Worm (Caenorhabditis elegans) whole organism, L1 larva: ENCODE results near the gene Y62E10A.24.

ENCODE experiments used
- C04F5.9 ChIP-seq: sonication (generic microtip); optimal IDR thresholded peaks from 2 replicates; lab custom pipeline; 2016; ENCODE audit warnings: missing genetic modification characterization, missing compliant biosample characterization
- C16A3.4 ChIP-seq: fragments of 150-350 bp; optimal IDR thresholded peaks from 2 replicates; lab custom pipeline; 2014; ENCODE audit warnings: missing biosample characterization, missing genetic modification characterization
- C34B4.2 ChIP-seq: sonication (generic microtip); optimal IDR thresholded peaks from 2 replicates; lab custom pipeline; 2017; ENCODE audit warnings: mild to moderate bottlenecking, missing genetic modification characterization, missing compliant biosample characterization
- Y116A8C.19 ChIP-seq: sonication (generic microtip); optimal IDR thresholded peaks from 2 replicates; lab custom pipeline; 2016; ENCODE audit warnings: missing compliant biosample characterization, missing genetic modification characterization, borderline replicate concordance
- alr-1 ChIP-seq: fragments of 200-800 bp; sonication (Bioruptor generic); optimal IDR thresholded peaks from 2 replicates; lab custom pipeline; 2018; ENCODE audit warnings: borderline replicate concordance, mild to moderate bottlenecking, missing genetic modification characterization, missing compliant biosample characterization
- aly-2 ChIP-seq: fragments of 150-350 bp; optimal IDR thresholded peaks from 2 replicates; lab custom pipeline; 2014; ENCODE audit warnings: missing biosample characterization, missing genetic modification characterization
- blmp-1 ChIP-seq: fragments of 150-350 bp; optimal IDR thresholded peaks from 2 replicates; lab custom pipeline; 2014; ENCODE audit warnings: missing biosample characterization, missing genetic modification characterization
- ceh-63 ChIP-seq: fragments of 200-800 bp; sonication (Bioruptor generic); optimal IDR thresholded peaks from 2 replicates; lab custom pipeline; 2018; ENCODE audit warnings: mild to moderate bottlenecking, missing genetic modification characterization, missing compliant biosample characterization
- ceh-82 ChIP-seq, 3 experiments: fragments of 150-350 bp in 1 of 3; sonication (generic microtip) in 2 of 3; optimal IDR thresholded peaks; 2 replicates each; lab custom pipeline; 2014 to 2017; ENCODE audit warnings: missing biosample characterization in 3 of 3, missing genetic modification characterization in 3 of 3
- ceh-88 ChIP-seq: fragments of 200-800 bp; sonication (Bioruptor generic); IDR thresholded peaks from 2 replicates; pipeline ENCODE4 v1.3.6; 2022; ENCODE audit warnings: missing genetic modification characterization, missing compliant biosample characterization
- dpl-1 ChIP-seq, 3 experiments: fragments of 150-350 bp in 2 of 3; sonication (generic microtip) in 1 of 3; optimal IDR thresholded peaks; 2 replicates each; lab custom pipeline; 2014 to 2017; ENCODE audit warnings: missing biosample characterization in 3 of 3, missing genetic modification characterization in 3 of 3, missing genetic modification reagents in 3 of 3
- efl-1 ChIP-seq, 4 experiments: fragments of 150-350 bp; optimal IDR thresholded peaks in 3 of 4; peaks in 1 of 4; 1 replicate in 1 of 4; 2 replicates in 3 of 4; lab custom pipeline; 2014; ENCODE audit warnings: missing biosample characterization in 2 of 4, missing genetic modification characterization in 2 of 4, missing genetic modification reagents in 2 of 4
- efl-3 ChIP-seq: fragments of 200-800 bp; sonication (Bioruptor generic); optimal IDR thresholded peaks from 2 replicates; lab custom pipeline; 2018; ENCODE audit warnings: mild to moderate bottlenecking, missing genetic modification characterization, missing compliant biosample characterization
- egl-13 ChIP-seq: sonication (generic microtip); optimal IDR thresholded peaks from 2 replicates; lab custom pipeline; 2016; ENCODE audit warnings: missing genotype, missing genetic modification reagents, missing genetic modification characterization, missing compliant biosample characterization
- egl-27 ChIP-seq, 2 experiments: fragments of 150-350 bp in 1 of 2; sonication (generic microtip); optimal IDR thresholded peaks; 3 replicates each; lab custom pipeline; 2017 to 2018; ENCODE audit warnings: missing biosample characterization in 2 of 2, missing genetic modification characterization in 2 of 2, missing genetic modification reagents in 2 of 2
- elt-3 ChIP-seq, 6 experiments: fragments of 150-350 bp in 1 of 6; sonication (generic microtip); optimal IDR thresholded peaks; 2 replicates each; lab custom pipeline; 2017 to 2018; ENCODE audit warnings: missing biosample characterization in 6 of 6, missing genetic modification characterization in 6 of 6, inconsistent platforms in 1 of 6
- fkh-10 ChIP-seq: sonication (generic microtip); optimal IDR thresholded peaks from 2 replicates; lab custom pipeline; 2017; ENCODE audit warnings: missing biosample characterization, missing genetic modification reagents, missing genetic modification characterization
- grh-1 ChIP-seq: fragments of 200-800 bp; sonication (Bioruptor generic); IDR thresholded peaks from 2 replicates; pipeline ENCODE4 v1.3.6; 2022; ENCODE audit warnings: missing genetic modification reagents, missing genetic modification characterization, missing compliant biosample characterization
- hlh-17 ChIP-seq: fragments of 200-800 bp; sonication (Bioruptor generic); optimal IDR thresholded peaks from 2 replicates; lab custom pipeline; 2018; ENCODE audit warnings: missing genetic modification characterization, mild to moderate bottlenecking, missing compliant biosample characterization, moderate library complexity, borderline replicate concordance
- hlh-4 ChIP-seq: sonication (generic microtip); optimal IDR thresholded peaks from 2 replicates; lab custom pipeline; 2016; ENCODE audit warnings: mild to moderate bottlenecking, missing genetic modification characterization, missing compliant biosample characterization
- isw-1 ChIP-seq: fragments of 200-800 bp; sonication (Bioruptor generic); IDR thresholded peaks from 2 replicates; pipeline ENCODE4 v1.3.6; 2022; ENCODE audit warnings: missing genetic modification characterization, missing compliant biosample characterization
- lin-14 ChIP-seq: fragments of 200-800 bp; sonication (Bioruptor generic); optimal IDR thresholded peaks from 2 replicates; lab custom pipeline; 2018; ENCODE audit warnings: mild to moderate bottlenecking, missing genetic modification characterization, moderate library complexity, missing compliant biosample characterization
- lin-15B ChIP-seq: fragments of 150-350 bp; sonication (generic microtip); optimal IDR thresholded peaks from 3 replicates; lab custom pipeline; 2014; ENCODE audit warnings: missing biosample characterization, missing genetic modification characterization
- lin-35 ChIP-seq, 2 experiments: fragments of 150-350 bp; optimal IDR thresholded peaks; 2 replicates each; lab custom pipeline; 2014; ENCODE audit warnings: missing biosample characterization in 2 of 2, missing genetic modification characterization in 2 of 2, missing genetic modification reagents in 2 of 2
- lsy-2 ChIP-seq, 2 experiments: fragments of 150-350 bp; optimal IDR thresholded peaks; 2 replicates each; lab custom pipeline; 2014; ENCODE audit warnings: missing biosample characterization in 2 of 2, missing genetic modification characterization in 2 of 2
- mef-2 ChIP-seq: fragments of 150-350 bp; optimal IDR thresholded peaks from 2 replicates; lab custom pipeline; 2014; ENCODE audit warnings: missing biosample characterization, missing genetic modification characterization
- nhr-11 ChIP-seq: fragments of 150-350 bp; optimal IDR thresholded peaks from 2 replicates; lab custom pipeline; 2014; ENCODE audit warnings: missing biosample characterization, missing genetic modification characterization
- nhr-20 ChIP-seq: sonication (generic microtip); optimal IDR thresholded peaks from 2 replicates; lab custom pipeline; 2016; ENCODE audit warnings: mild to moderate bottlenecking, missing genetic modification characterization, missing compliant biosample characterization
- nhr-237 ChIP-seq: fragments of 150-350 bp; optimal IDR thresholded peaks from 2 replicates; lab custom pipeline; 2014; ENCODE audit warnings: missing biosample characterization, missing genetic modification characterization
- nhr-28 ChIP-seq: fragments of 150-350 bp; optimal IDR thresholded peaks from 2 replicates; lab custom pipeline; 2014; ENCODE audit warnings: missing biosample characterization, missing genetic modification characterization
- nhr-47 ChIP-seq: sonication (generic microtip); optimal IDR thresholded peaks from 2 replicates; lab custom pipeline; 2016; ENCODE audit warnings: mild to moderate bottlenecking, missing genetic modification characterization, moderate library complexity, missing compliant biosample characterization
- nhr-76 ChIP-seq: sonication (generic microtip); optimal IDR thresholded peaks from 2 replicates; lab custom pipeline; 2017; ENCODE audit warnings: missing biosample characterization, missing genetic modification characterization
- nhr-85 ChIP-seq: sonication (generic microtip); peaks from one replicate; lab custom pipeline; 2016; ENCODE audit warnings: missing genetic modification characterization, inconsistent platforms, missing compliant biosample characterization
- nhr-90 ChIP-seq: sonication (generic microtip); optimal IDR thresholded peaks from 2 replicates; lab custom pipeline; 2016; ENCODE audit warnings: mild to moderate bottlenecking, missing genetic modification characterization, missing compliant biosample characterization; ENCODE audit not compliant: poor library complexity
- rnt-1 ChIP-seq: sonication (generic microtip); optimal IDR thresholded peaks from 2 replicates; lab custom pipeline; 2016; ENCODE audit warnings: mild to moderate bottlenecking, missing genetic modification characterization, moderate library complexity, missing compliant biosample characterization
- skn-1 ChIP-seq: fragments of 150-350 bp; optimal IDR thresholded peaks from 2 replicates; lab custom pipeline; 2014; ENCODE audit warnings: missing biosample characterization, missing genetic modification characterization
- snu-23 ChIP-seq: sonication (generic microtip); optimal IDR thresholded peaks from 2 replicates; lab custom pipeline; 2016; ENCODE audit warnings: missing genetic modification characterization, missing compliant biosample characterization
- sox-4 ChIP-seq: sonication (generic microtip); optimal IDR thresholded peaks from 2 replicates; lab custom pipeline; 2016; ENCODE audit warnings: missing genetic modification characterization, missing compliant biosample characterization
- sptf-1 ChIP-seq: fragments of 150-350 bp; optimal IDR thresholded peaks from 2 replicates; lab custom pipeline; 2014; ENCODE audit warnings: missing biosample characterization, missing genetic modification characterization
- sup-37 ChIP-seq: fragments of 200-800 bp; sonication (Bioruptor generic); optimal IDR thresholded peaks from 2 replicates; lab custom pipeline; 2018; ENCODE audit warnings: mild to moderate bottlenecking, missing genetic modification characterization, missing compliant biosample characterization
- swsn-7 ChIP-seq: sonication (generic microtip); optimal IDR thresholded peaks from 2 replicates; lab custom pipeline; 2016; ENCODE audit warnings: missing genetic modification characterization, missing compliant biosample characterization
- tbx-2 ChIP-seq: sonication (generic microtip); optimal IDR thresholded peaks from 2 replicates; lab custom pipeline; 2016; ENCODE audit warnings: missing genetic modification characterization, missing compliant biosample characterization
- unc-130 ChIP-seq: fragments of 150-350 bp; optimal IDR thresholded peaks from 2 replicates; lab custom pipeline; 2017; ENCODE audit warnings: missing biosample characterization, missing genetic modification characterization, inconsistent platforms
- unc-86 ChIP-seq: sonication (generic microtip); optimal IDR thresholded peaks from 2 replicates; lab custom pipeline; 2016; ENCODE audit warnings: missing genetic modification characterization, missing compliant biosample characterization
- unc-98 ChIP-seq: fragments of 200-800 bp; sonication (Bioruptor generic); IDR thresholded peaks from 2 replicates; pipeline ENCODE4 v1.3.6; 2022; ENCODE audit warnings: missing genetic modification characterization, missing compliant biosample characterization
- vab-15 ChIP-seq: sonication (generic microtip); optimal IDR thresholded peaks from 2 replicates; lab custom pipeline; 2017; ENCODE audit warnings: missing genotype, mild to moderate bottlenecking, missing genetic modification characterization, missing compliant biosample characterization
- xbp-1 ChIP-seq: sonication (generic microtip); optimal IDR thresholded peaks from 2 replicates; lab custom pipeline; 2016; ENCODE audit warnings: missing genetic modification characterization, missing compliant biosample characterization

Gene Y62E10A.24

DNA sequence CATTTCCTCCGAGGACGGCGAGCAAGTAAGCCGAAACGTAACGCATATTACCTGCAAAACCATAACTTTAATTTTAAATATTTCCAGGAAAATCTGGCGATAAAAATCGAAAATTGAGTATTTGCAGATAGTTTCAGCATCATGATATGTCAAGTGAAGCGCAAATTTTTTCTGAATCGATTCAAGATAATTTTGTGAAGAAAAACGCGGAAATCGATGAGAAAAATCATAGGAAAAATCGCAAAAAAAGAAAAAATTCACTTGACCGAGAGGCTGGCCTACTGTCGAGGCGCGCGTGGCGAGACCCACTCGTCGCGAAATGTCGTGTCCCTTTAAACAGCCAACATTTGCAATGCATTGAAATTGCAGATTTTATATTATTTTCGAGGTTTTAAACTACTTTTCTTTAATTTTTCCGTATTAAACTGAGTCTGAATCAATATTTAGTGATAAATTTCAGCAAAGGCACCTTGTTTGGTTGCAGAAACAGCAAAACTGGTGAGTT is at the start of gene Y62E10A.24, which contains the start of the genes rla-2 and popl-7:
TSS of gene Y62E10A.24 (plus strand) at position 476 of the 505 bp plus-strand sequence.
TSS of gene rla-2 (minus strand) at position 51 of the 505 bp plus-strand sequence.
TSS of gene popl-7 (plus strand) at position 455 of the 505 bp plus-strand sequence.
- TF ChIP-seq C16A3.4, result peak; percentile 6
- peak in 2 of 3 experiments; percentile 10 to 33 for TF ChIP-seq ceh-82 (tag; optimal IDR thresholded peaks at IDR 0.05; lab: Kevin White, UChicago)
- TF ChIP-seq lin-35 (GFP tag; optimal IDR thresholded peaks at IDR 0.05; lab: Kevin White, UChicago), result peak; percentile 40 to 71
- TF ChIP-seq rnt-1 (tag; lab: Kevin White, UChicago), result no peak
- peak; percentile 35 for TF ChIP-seq snu-23 (GFP tag; lab: Kevin White, UChicago)
- no peak for TF ChIP-seq nhr-90
- no peak for TF ChIP-seq hlh-17 (GFP tag; lab: Kevin White, UChicago)
- TF ChIP-seq isw-1, result no peak
- peak; percentile 8 for TF ChIP-seq nhr-47 (tag; lab: Kevin White, UChicago)
- TF ChIP-seq lsy-2 (tag; optimal IDR thresholded peaks at IDR 0.05; lab: Kevin White, UChicago), result peak; percentile 52 to 91
- TF ChIP-seq ceh-88 (GFP tag; lab: Robert Waterston, UW), result no peak
- no peak for TF ChIP-seq sox-4 (tag; lab: Kevin White, UChicago)
- peak; percentile 14 for TF ChIP-seq unc-130 (tag; lab: Kevin White, UChicago)
- TF ChIP-seq efl-1 (optimal IDR thresholded peaks at IDR 0.05; lab: Kevin White, UChicago), result peak; percentile 32 to 50
- TF ChIP-seq efl-1 (GFP tag; optimal IDR thresholded peaks at IDR 0.05 in 1 of 2; lab: Kevin White, UChicago), result peak; percentile 41 to 95
- TF ChIP-seq tbx-2, result no peak
- peak; percentile 6 to 39 (median 26) for TF ChIP-seq dpl-1 (GFP tag; optimal IDR thresholded peaks at IDR 0.05; lab: Kevin White, UChicago)
- TF ChIP-seq skn-1 (tag; lab: Kevin White, UChicago), result peak; percentile 29
- TF ChIP-seq blmp-1 (tag; lab: Kevin White, UChicago), result peak; percentile 28

- TF ChIP-seq xbp-1 (tag; lab: Kevin White, UChicago), result peak; percentile 65
- no peak for TF ChIP-seq C34B4.2 (tag; lab: Kevin White, UChicago)
- peak; percentile 64 for TF ChIP-seq unc-86 (tag; lab: Kevin White, UChicago)
- TF ChIP-seq sptf-1 (tag; lab: Kevin White, UChicago), result no peak
- peak; percentile 31 to 50 for TF ChIP-seq egl-27 (tag; optimal IDR thresholded peaks at IDR 0.05; lab: Kevin White, UChicago)
- no peak for TF ChIP-seq skn-1 (tag; lab: Kevin White, UChicago)
- TF ChIP-seq nhr-237 (tag; lab: Kevin White, UChicago), result peak; percentile 55
- TF ChIP-seq hlh-4, result no peak
- TF ChIP-seq C04F5.9, result no peak
- TF ChIP-seq lin-14 (GFP tag; lab: Kevin White, UChicago), result peak; percentile 97
- TF ChIP-seq egl-13 (tag; lab: Kevin White, UChicago), result no peak
- TF ChIP-seq sox-4 (tag; lab: Kevin White, UChicago), result no peak
- TF ChIP-seq lin-15B (tag; lab: Kevin White, UChicago), result peak; percentile 2
- peak; percentile 88 for TF ChIP-seq nhr-85 (tag; lab: Kevin White, UChicago)
- peak; percentile 84 for TF ChIP-seq rnt-1 (tag; lab: Kevin White, UChicago)
- TF ChIP-seq unc-130 (tag; lab: Kevin White, UChicago), result no peak
- no peak for TF ChIP-seq nhr-28 (tag; lab: Kevin White, UChicago)
- TF ChIP-seq ceh-63 (GFP tag; lab: Kevin White, UChicago), result no peak
- TF ChIP-seq nhr-11 (tag; lab: Kevin White, UChicago), result peak; percentile 55
- TF ChIP-seq vab-15, result no peak
- 0 out of 2 replicates have a peak, but pooled peaks have one; percentile 18 for TF ChIP-seq unc-98
- peak; percentile 93 for TF ChIP-seq nhr-20 (tag; lab: Kevin White, UChicago)
- TF ChIP-seq grh-1 (GFP tag; lab: Robert Waterston, UW), result peak; percentile 35; the same call in 1 of the 2 replicates
- no peak for TF ChIP-seq ceh-88 (GFP tag; lab: Robert Waterston, UW)
- TF ChIP-seq aly-2, result no peak
- peak; percentile 35 to 73 for TF ChIP-seq lsy-2 (tag; optimal IDR thresholded peaks at IDR 0.05; lab: Kevin White, UChicago)
- no peak for TF ChIP-seq mef-2 (tag; lab: Kevin White, UChicago)
- TF ChIP-seq efl-3 (GFP tag; lab: Kevin White, UChicago), result no peak
- TF ChIP-seq elt-3 (tag; optimal IDR thresholded peaks at IDR 0.05; lab: Kevin White, UChicago), result peak in 4 of 6 experiments; percentile 49 to 84 (median 70)
- TF ChIP-seq nhr-76 (tag; lab: Kevin White, UChicago), result no peak
- TF ChIP-seq C16A3.4, result peak; percentile 6
- no peak for TF ChIP-seq Y116A8C.19
- TF ChIP-seq lin-35 (GFP tag; optimal IDR thresholded peaks at IDR 0.05; lab: Kevin White, UChicago), result peak; percentile 43 to 58
- no peak for TF ChIP-seq alr-1 (tag; lab: Kevin White, UChicago)
- peak; percentile 81 for TF ChIP-seq nhr-90
- peak; percentile 18 for TF ChIP-seq fkh-10
- TF ChIP-seq sup-37 (GFP tag; lab: Kevin White, UChicago), result no peak
- TF ChIP-seq snu-23 (GFP tag; lab: Kevin White, UChicago), result peak; percentile 87
- TF ChIP-seq swsn-7, result peak; percentile 84
Measured at ce11 chrIV:13322429-13322828, 48.1 kb upstream of the Y62E10A.24 start.
